Fruit fly (Drosophila melanogaster) whole organism, pupa: ENCODE results near the gene CG14535.

Experiments used
- CG10348 ChIP-seq: fragments of 200-800 bp; sonication (Bioruptor generic); IDR thresholded peaks from 2 replicates; pipeline ENCODE4 v1.3.6; 2022; ENCODE audit warnings: missing biosample characterization, missing genetic modification characterization
- CG12605 ChIP-seq: fragments of 200-800 bp; sonication (Bioruptor generic); IDR thresholded peaks from 2 replicates; pipeline ENCODE4 v1.3.6; 2022; ENCODE audit warnings: missing biosample characterization, missing genetic modification characterization
- CG13204 ChIP-seq: fragments of 200-800 bp; sonication (Bioruptor generic); optimal IDR thresholded peaks from 2 replicates; lab custom pipeline; 2018; ENCODE audit warnings: missing biosample characterization, mild to moderate bottlenecking, missing genetic modification characterization, moderate library complexity
- CG14655 ChIP-seq: fragments of 200-800 bp; sonication (Bioruptor generic); optimal IDR thresholded peaks from 3 replicates; lab custom pipeline; 2017; ENCODE audit warnings: mild to moderate bottlenecking, missing biosample characterization, missing genetic modification reagents, missing genetic modification characterization
- CG15710 ChIP-seq: fragments of 200-800 bp; sonication (Bioruptor generic); optimal IDR thresholded peaks from 2 replicates; lab custom pipeline; 2018; ENCODE audit warnings: missing biosample characterization, mild to moderate bottlenecking, missing genetic modification characterization, moderate library complexity
- CG17806 ChIP-seq: fragments of 200-800 bp; sonication (Bioruptor generic); optimal IDR thresholded peaks from 2 replicates; lab custom pipeline; 2018; ENCODE audit warnings: missing biosample characterization, mild to moderate bottlenecking, missing genetic modification characterization, moderate library complexity
- CG32121 ChIP-seq: fragments of 200-800 bp; sonication (Bioruptor generic); IDR thresholded peaks from 2 replicates; pipeline ENCODE4 v1.3.6; 2022; ENCODE audit warnings: missing biosample characterization, missing genetic modification characterization
- CG34367 ChIP-seq: fragments of 200-800 bp; sonication (Bioruptor generic); optimal IDR thresholded peaks from 2 replicates; lab custom pipeline; 2018; ENCODE audit warnings: missing biosample characterization, mild to moderate bottlenecking, missing genetic modification characterization
- CG4496 ChIP-seq: fragments of 200-800 bp; sonication (Bioruptor generic); IDR thresholded peaks from 3 replicates; pipeline ENCODE4 v1.3.6; 2022; ENCODE audit warnings: missing biosample characterization, missing genetic modification characterization
- CG8159 ChIP-seq: fragments of 200-800 bp; sonication (Bioruptor generic); optimal IDR thresholded peaks from 3 replicates; lab custom pipeline; 2018; ENCODE audit warnings: missing biosample characterization, mild to moderate bottlenecking, missing genetic modification characterization, moderate library complexity
- CG8301 ChIP-seq: fragments of 200-800 bp; sonication (Bioruptor generic); optimal IDR thresholded peaks from 2 replicates; lab custom pipeline; 2018; ENCODE audit warnings: missing biosample characterization, mild to moderate bottlenecking, missing genetic modification characterization
- CG9948 ChIP-seq: fragments of 200-800 bp; sonication (Bioruptor generic); optimal IDR thresholded peaks from 2 replicates; lab custom pipeline; 2018; ENCODE audit warnings: missing biosample characterization, mild to moderate bottlenecking, missing genetic modification characterization, moderate library complexity
- D1 ChIP-seq: fragments of 200-800 bp; sonication (Bioruptor generic); optimal IDR thresholded peaks from 2 replicates; lab custom pipeline; 2018; ENCODE audit warnings: missing biosample characterization, mild to moderate bottlenecking, missing genetic modification characterization, moderate library complexity
- EcR ChIP-seq: fragments of 200-800 bp; sonication (Bioruptor generic); optimal IDR thresholded peaks from 3 replicates; lab custom pipeline; 2019; ENCODE audit warnings: missing biosample characterization, missing genetic modification characterization, mild to moderate bottlenecking, moderate library complexity, missing genetic modification reagents
- Ets98B ChIP-seq: fragments of 200-800 bp; sonication (Bioruptor generic); IDR thresholded peaks from 2 replicates; pipeline ENCODE4 v1.3.6; 2022; ENCODE audit warnings: missing biosample characterization, missing genetic modification characterization
- Pif1A ChIP-seq: fragments of 200-800 bp; sonication (Bioruptor generic); optimal IDR thresholded peaks from 3 replicates; lab custom pipeline; 2016; ENCODE audit warnings: missing biosample characterization, missing genetic modification characterization
- Pif1B ChIP-seq: fragments of 200-800 bp; sonication (Bioruptor generic); optimal IDR thresholded peaks from 3 replicates; lab custom pipeline; 2016; ENCODE audit warnings: missing biosample characterization, missing genetic modification characterization
- Snoo ChIP-seq: fragments of 200-800 bp; sonication (Bioruptor generic); optimal IDR thresholded peaks from 3 replicates; lab custom pipeline; 2017; ENCODE audit warnings: missing biosample characterization, mild to moderate bottlenecking, missing genetic modification characterization, inconsistent platforms
- fd96Ca ChIP-seq: fragments of 200-800 bp; sonication (Bioruptor generic); IDR thresholded peaks from 3 replicates; pipeline ENCODE4 v1.3.6; 2022; ENCODE audit warnings: missing biosample characterization, missing genetic modification characterization
- gl ChIP-seq: fragments of 200-800 bp; sonication (Bioruptor generic); optimal IDR thresholded peaks from 2 replicates; lab custom pipeline; 2018; ENCODE audit warnings: missing biosample characterization, mild to moderate bottlenecking, missing genetic modification characterization
- rn ChIP-seq: fragments of 200-800 bp; sonication (Bioruptor generic); IDR thresholded peaks from 2 replicates; pipeline ENCODE4 v1.3.6; 2022; ENCODE audit warnings: missing biosample characterization, missing genetic modification characterization

Gene CG14535

dm6 chr2L:7871821-7872524 is 16.7 kb upstream of the CG14535 start:
- no peak for TF ChIP-seq D1 (tag; lab: Kevin White, UChicago)
- TF ChIP-seq CG34367 (tag; lab: Kevin White, UChicago), result no peak
- TF ChIP-seq CG17806 (tag; lab: Kevin White, UChicago), result peak; percentile 29
- TF ChIP-seq fd96Ca, result no peak
- TF ChIP-seq Pif1A (GFP tag; lab: Kevin White, UChicago), result peak; percentile 14
- TF ChIP-seq CG32121 (GFP tag; lab: Robert Waterston, UW), result 0 out of 2 replicates have a peak, but pooled peaks have one; percentile 15
- no peak for TF ChIP-seq Snoo (tag; lab: Kevin White, UChicago)
- TF ChIP-seq CG14655, result peak; percentile 60
- peak; percentile 57 for TF ChIP-seq CG8301 (tag; lab: Kevin White, UChicago)
- TF ChIP-seq gl (tag; lab: Kevin White, UChicago), result no peak
- 0 out of 2 replicates have a peak, but pooled peaks have one; percentile 13 for TF ChIP-seq CG12605 (GFP tag; lab: Robert Waterston, UW)
- 0 out of 3 replicates have a peak, but pooled peaks have one; percentile 10 for TF ChIP-seq CG4496 (GFP tag; lab: Robert Waterston, UW)
- peak; percentile 43 for TF ChIP-seq CG8159
- TF ChIP-seq rn (GFP tag; lab: Robert Waterston, UW), result no peak
- peak; percentile 50 for TF ChIP-seq CG9948
- TF ChIP-seq CG13204 (GFP tag; lab: Kevin White, UChicago), result no peak
- no peak for TF ChIP-seq Pif1B
- no peak for TF ChIP-seq CG10348
- no peak for TF ChIP-seq Ets98B (GFP tag; lab: Robert Waterston, UW)
- no peak for TF ChIP-seq EcR (GFP tag; lab: Kevin White, UChicago)
- peak; percentile 19 for TF ChIP-seq CG15710 (tag; lab: Kevin White, UChicago)

dm6 chr2L:7871332-7871731 is 16.1 kb upstream of the CG14535 start, which contains the start of gene Proc:
TSS of gene Proc (minus strand) at chr2L:7871432.
- TF ChIP-seq fd96Ca (peak; percentile 24; the same call in 1 of the 3 replicates), CG4496 (GFP tag; lab: Robert Waterston, UW) (0 out of 3 replicates have a peak, but pooled peaks have one; percentile 15), Pif1B (no peak)

- 0 out of 3 replicates have a peak, but pooled peaks have one; percentile 17 for TF ChIP-seq fd96Ca
- peak; percentile 70 for TF ChIP-seq EcR (GFP tag; lab: Kevin White, UChicago)
- no peak for TF ChIP-seq CG13204 (GFP tag; lab: Kevin White, UChicago)
Observed at dm6 chr2L:7870212-7870611, 14.9 kb upstream of the CG14535 start.

dm6 chr2L:7868608-7869007 is 13.3 kb upstream of the CG14535 start:
- TF ChIP-seq Snoo (tag; lab: Kevin White, UChicago) (no peak), CG14655 (peak; percentile 35), Ets98B (GFP tag; lab: Robert Waterston, UW) (no peak), CG17806 (tag; lab: Kevin White, UChicago) (peak; percentile 64), gl (tag; lab: Kevin White, UChicago) (no peak), CG15710 (tag; lab: Kevin White, UChicago) (peak; percentile 8), CG32121 (GFP tag; lab: Robert Waterston, UW) (no peak), EcR (GFP tag; lab: Kevin White, UChicago) (no peak), D1 (tag; lab: Kevin White, UChicago) (no peak), fd96Ca (no peak; the same call in 2 of the 3 replicates), rn (GFP tag; lab: Robert Waterston, UW) (no peak), CG12605 (GFP tag; lab: Robert Waterston, UW) (no peak), CG10348 (no peak), CG4496 (GFP tag; lab: Robert Waterston, UW) (0 out of 3 replicates have a peak, but pooled peaks have one; percentile 50), Pif1A (GFP tag; lab: Kevin White, UChicago) (peak; percentile 17), CG13204 (GFP tag; lab: Kevin White, UChicago) (no peak), CG8301 (tag; lab: Kevin White, UChicago) (peak; percentile 21), CG8159 (peak; percentile 58), CG34367 (tag; lab: Kevin White, UChicago) (peak; percentile 37), Pif1B (no peak), CG9948 (peak; percentile 63)

- no peak for TF ChIP-seq Pif1B
- TF ChIP-seq, all 21 proteins: peak for 0
Observed at dm6 chr2L:7861733-7862132, 6.5 kb upstream of the CG14535 start.

dm6 chr2L:7860739-7861138 is 5.5 kb upstream of the CG14535 start, which contains the start of gene TwdlE:
TSS of gene TwdlE (minus strand) at chr2L:7860839.
- TF ChIP-seq D1 (tag; lab: Kevin White, UChicago) (no peak), CG13204 (GFP tag; lab: Kevin White, UChicago) (no peak)
